Worm (Caenorhabditis elegans): Measurements from ENCODE around the gene M151.1.

The M151.1 gene

DNA sequence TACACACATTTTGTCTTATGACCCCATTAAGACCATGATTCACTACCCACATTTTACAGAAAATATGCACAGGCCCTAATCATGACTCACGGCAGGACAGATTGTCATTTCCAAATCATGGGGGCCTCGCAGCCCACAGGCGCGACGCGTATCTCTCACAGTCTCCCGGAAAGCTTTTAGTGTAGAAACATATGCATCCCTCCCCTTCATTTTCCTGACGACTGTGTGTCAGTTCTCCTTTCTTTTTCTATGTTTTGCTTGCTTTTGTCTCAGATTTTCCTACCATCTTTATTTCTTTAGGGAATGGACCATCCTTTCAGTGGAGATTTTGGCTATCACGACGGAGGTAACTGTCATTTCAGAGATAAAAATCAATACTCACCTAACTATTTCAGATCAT is at the start of gene M151.1:
Gene M151.1, plus strand, starts transcription at position 301 of the 400 bp plus-strand sequence.
- no peak for TF ChIP-seq zip-5 (tag; optimal IDR thresholded peaks at IDR 0.05)
- no peak for TF ChIP-seq odd-2 (tag; optimal IDR thresholded peaks at IDR 0.05)
- TF ChIP-seq sdc-2 (tag; optimal IDR thresholded peaks at IDR 0.05): no peak
- TF ChIP-seq hlh-6 (tag; optimal IDR thresholded peaks at IDR 0.05): no peak
- no peak for TF ChIP-seq che-1 (tag; optimal IDR thresholded peaks at IDR 0.05)
- no peak for TF ChIP-seq ceh-48 (tag; optimal IDR thresholded peaks at IDR 0.05)
- TF ChIP-seq syd-9 (tag; optimal IDR thresholded peaks at IDR 0.05): no peak
- no peak for TF ChIP-seq pat-9 (tag; optimal IDR thresholded peaks at IDR 0.05)
- no peak for TF ChIP-seq ceh-6 (GFP tag; optimal IDR thresholded peaks at IDR 0.05)
- no peak for TF ChIP-seq nhr-232 (tag; optimal IDR thresholded peaks at IDR 0.05)
- no peak for TF ChIP-seq hlh-30 (tag; optimal IDR thresholded peaks at IDR 0.05; ENCODE audit: insufficient read depth)
- no peak for TF ChIP-seq ceh-34 (tag; optimal IDR thresholded peaks at IDR 0.05)
- TF ChIP-seq ceh-18 (tag; optimal IDR thresholded peaks at IDR 0.05): no peak
- TF ChIP-seq C08G9.2 (tag; optimal IDR thresholded peaks at IDR 0.05): no peak

DNA sequence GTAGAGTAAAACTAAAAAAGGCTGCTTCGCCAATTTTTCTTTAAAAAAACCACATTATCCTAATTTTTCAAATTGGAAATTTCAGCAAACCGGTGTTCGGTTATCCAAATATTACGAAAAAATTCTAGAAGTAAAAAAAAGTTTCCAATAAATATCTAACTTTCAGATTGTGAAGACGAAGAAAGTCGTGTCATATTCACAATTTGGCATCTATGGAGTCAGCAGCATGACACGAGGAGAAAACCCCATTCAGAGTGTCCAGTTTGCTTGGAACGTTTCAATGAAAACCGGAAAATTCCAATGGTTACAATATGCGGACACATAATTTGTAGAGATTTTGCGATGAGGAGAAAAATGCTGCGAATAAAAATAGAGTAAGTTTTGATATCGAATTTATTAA is 46.0 kb upstream of the M151.1 start, which contains the start of gene Y49F6A.12:
Gene Y49F6A.12, plus strand, starts transcription at position 301 of the 400 bp plus-strand sequence.
- no peak for TF ChIP-seq ceh-19 (GFP tag; optimal IDR thresholded peaks at IDR 0.05)
- no peak for TF ChIP-seq ceh-2 (tag; optimal IDR thresholded peaks at IDR 0.05)
- no peak for TF ChIP-seq ceh-31 (tag; optimal IDR thresholded peaks at IDR 0.05)
- no peak for TF ChIP-seq tbx-2 (tag; optimal IDR thresholded peaks at IDR 0.05)
- no peak for TF ChIP-seq syd-9 (tag; optimal IDR thresholded peaks at IDR 0.05)
- TF ChIP-seq ceh-9 (tag; optimal IDR thresholded peaks at IDR 0.05): no peak
- TF ChIP-seq F13H6.1 (tag; optimal IDR thresholded peaks at IDR 0.05): no peak
- no peak for TF ChIP-seq unc-42 (tag; optimal IDR thresholded peaks at IDR 0.05)
- TF ChIP-seq pha-2 (tag; optimal IDR thresholded peaks at IDR 0.05): no peak

DNA sequence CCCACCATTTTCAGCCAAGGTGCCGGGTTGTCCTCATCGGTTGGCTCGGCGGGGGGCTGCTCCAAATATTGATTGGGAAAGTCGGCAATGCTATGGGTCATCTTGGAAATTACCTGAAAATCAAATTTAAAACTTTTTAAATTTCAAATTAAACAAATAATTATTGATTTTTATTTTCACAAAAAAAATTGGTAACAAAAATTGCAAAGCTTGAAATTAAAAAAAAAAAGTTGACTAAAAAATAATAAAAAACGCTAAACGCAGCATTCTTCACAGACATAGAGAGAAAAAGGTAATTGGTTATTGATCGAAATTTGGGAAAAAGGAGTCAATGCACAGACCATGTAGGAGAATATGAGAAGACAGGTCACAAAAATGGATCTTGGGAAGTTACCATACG is 42.6 kb upstream of the M151.1 start, which contains the start of gene Y49F6A.11:
Gene Y49F6A.11, minus strand, starts transcription at position 101 of the 400 bp plus-strand sequence.
- TF ChIP-seq gmeb-2 (tag; optimal IDR thresholded peaks at IDR 0.05): no peak
- no peak for TF ChIP-seq pha-4 (tag; optimal IDR thresholded peaks at IDR 0.05)
- TF ChIP-seq ceh-30 (tag; optimal IDR thresholded peaks at IDR 0.05): no peak
- no peak for TF ChIP-seq ceh-18 (tag; optimal IDR thresholded peaks at IDR 0.05)
- no peak for TF ChIP-seq ceh-9 (tag; optimal IDR thresholded peaks at IDR 0.05)
- TF ChIP-seq pag-3 (tag; optimal IDR thresholded peaks at IDR 0.05; ENCODE audit: borderline replicate concordance): no peak
- TF ChIP-seq K02D7.2 (tag; optimal IDR thresholded peaks at IDR 0.05): no peak
- TF ChIP-seq ceh-45 (GFP tag; IDR thresholded peaks at IDR 0.05): no peak
- TF ChIP-seq elt-4 (tag; optimal IDR thresholded peaks at IDR 0.05): no peak
- no peak for TF ChIP-seq syd-9 (tag; optimal IDR thresholded peaks at IDR 0.05)
- TF ChIP-seq pqm-1 (tag; optimal IDR thresholded peaks at IDR 0.05): no peak
- no peak for TF ChIP-seq hlh-15 (tag; optimal IDR thresholded peaks at IDR 0.05)
- TF ChIP-seq ceh-24 (tag; optimal IDR thresholded peaks at IDR 0.05): no peak
- no peak for TF ChIP-seq hlh-8 (tag; optimal IDR thresholded peaks at IDR 0.05)
- no peak for TF ChIP-seq pha-2 (tag; optimal IDR thresholded peaks at IDR 0.05)
- TF ChIP-seq lim-6 (tag; optimal IDR thresholded peaks at IDR 0.05): no peak
- no peak for TF ChIP-seq unc-3 (GFP tag; conservative IDR thresholded peaks at IDR 0.05)
- no peak for TF ChIP-seq unc-3 (tag; optimal IDR thresholded peaks at IDR 0.05)
- no peak for TF ChIP-seq eyg-1 (tag; optimal IDR thresholded peaks at IDR 0.05)

DNA sequence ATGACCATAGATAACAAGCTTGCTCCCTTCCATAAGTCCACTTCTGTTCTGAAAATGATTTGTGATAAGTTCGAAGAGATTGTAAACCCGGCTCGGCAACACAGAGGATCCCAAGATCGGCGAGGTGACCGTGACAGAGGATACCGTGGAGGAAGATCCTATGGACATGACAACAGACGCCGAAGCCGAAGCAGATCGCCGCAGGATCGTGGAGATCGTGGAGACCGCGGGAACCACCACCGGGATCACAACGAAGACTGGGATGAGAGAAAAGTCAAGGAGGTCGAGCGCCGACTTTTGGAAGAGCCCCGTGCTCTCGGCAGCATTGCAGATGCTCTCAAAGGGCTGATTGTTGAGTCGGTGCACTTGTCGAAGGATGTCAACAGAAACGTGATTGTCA is 36.7 kb upstream of the M151.1 start:
- no peak for TF ChIP-seq hlh-15 (tag; optimal IDR thresholded peaks at IDR 0.05)
- TF ChIP-seq ceh-45 (GFP tag; IDR thresholded peaks at IDR 0.05): no peak
- TF ChIP-seq ahr-1 (tag; optimal IDR thresholded peaks at IDR 0.05): no peak
- TF ChIP-seq K02D7.2 (tag; optimal IDR thresholded peaks at IDR 0.05): no peak
- no peak for TF ChIP-seq eyg-1 (tag; optimal IDR thresholded peaks at IDR 0.05)
- TF ChIP-seq ref-2 (tag; optimal IDR thresholded peaks at IDR 0.05): no peak
- TF ChIP-seq fkh-10 (GFP tag; optimal IDR thresholded peaks at IDR 0.05): no peak
- no peak for TF ChIP-seq fkh-6 (tag; optimal IDR thresholded peaks at IDR 0.05)
- TF ChIP-seq che-1 (tag; optimal IDR thresholded peaks at IDR 0.05): no peak
- TF ChIP-seq elt-4 (tag; optimal IDR thresholded peaks at IDR 0.05): no peak
- TF ChIP-seq rnt-1 (tag; optimal IDR thresholded peaks at IDR 0.05): no peak
- TF ChIP-seq ceh-24 (tag; optimal IDR thresholded peaks at IDR 0.05): no peak
- TF ChIP-seq ztf-16 (tag; optimal IDR thresholded peaks at IDR 0.05): no peak
- TF ChIP-seq ceh-22 (tag; optimal IDR thresholded peaks at IDR 0.05): no peak
- no peak for TF ChIP-seq hlh-13 (GFP tag; optimal IDR thresholded peaks at IDR 0.05)
- no peak for TF ChIP-seq fax-1 (tag; optimal IDR thresholded peaks at IDR 0.05)
- TF ChIP-seq hlh-8 (tag; optimal IDR thresholded peaks at IDR 0.05): no peak
- TF ChIP-seq ceh-19 (GFP tag; optimal IDR thresholded peaks at IDR 0.05): no peak

Measured in whole organism, late embryonic.